Worm (Caenorhabditis elegans) whole organism, L4 larva: ENCODE results near the gene lag-2.

Experiments
- Y48G9A.11 ChIP-seq: fragments of 200-800 bp; sonication (Bioruptor generic); IDR thresholded peaks from 2 replicates; pipeline ENCODE4 v1.3.6; 2022; ENCODE audit warnings: missing genetic modification reagents, missing genetic modification characterization, missing compliant biosample characterization
- Y5F2A.4 ChIP-seq: fragments of 200-800 bp; sonication (Bioruptor generic); optimal IDR thresholded peaks from 2 replicates; lab custom pipeline; 2018; ENCODE audit warnings: mild to moderate bottlenecking, missing genetic modification characterization, missing compliant biosample characterization
- ama-1 ChIP-seq: fragments of 150-350 bp; optimal IDR thresholded peaks from 2 replicates; lab custom pipeline; 2014; ENCODE audit warnings: inconsistent platforms, mixed read lengths
- fkh-10 ChIP-seq: fragments of 150-350 bp; optimal IDR thresholded peaks from 2 replicates; lab custom pipeline; 2014; ENCODE audit warnings: missing biosample characterization, missing genetic modification reagents, missing genetic modification characterization
- nhr-28 ChIP-seq: fragments of 150-350 bp; optimal IDR thresholded peaks from 2 replicates; lab custom pipeline; 2014; ENCODE audit warnings: missing biosample characterization, missing genetic modification characterization
- pha-4 ChIP-seq, 2 experiments: fragments of 150-350 bp in 1 of 2; fragments of 200-800 bp in 1 of 2; sonication (Bioruptor generic) in 1 of 2; IDR thresholded peaks in 1 of 2; optimal IDR thresholded peaks in 1 of 2; 2 replicates each; pipeline versions ENCODE4 v1.3.6 to Lab custom; 2014 to 2022; ENCODE audit warnings: missing genetic modification characterization in 2 of 2, missing genetic modification reagents in 2 of 2, missing biosample characterization in 1 of 2, missing compliant biosample characterization in 1 of 2
- snpc-4 ChIP-seq: fragments of 150-350 bp; optimal IDR thresholded peaks from 2 replicates; lab custom pipeline; 2014; ENCODE audit warnings: missing biosample characterization, missing genetic modification characterization

ce11 chrV:3185855-3186254, 2.3 kb upstream of the lag-2 start:
- TF ChIP-seq Y48G9A.11 (GFP tag; lab: Robert Waterston, UW): no peak
- TF ChIP-seq Y5F2A.4: no peak
- TF ChIP-seq fkh-10 (GFP tag; lab: Kevin White, UChicago): no peak
- TF ChIP-seq ama-1 (lab: Kevin White, UChicago): no peak
- no peak for TF ChIP-seq snpc-4
- no peak for TF ChIP-seq nhr-28 (tag; lab: Kevin White, UChicago)
- peak; percentile 31; the same call in 1 of the 2 replicates for TF ChIP-seq pha-4 (GFP tag; IDR thresholded peaks at IDR 0.05; lab: Robert Waterston, UW)
- TF ChIP-seq pha-4 (tag; optimal IDR thresholded peaks at IDR 0.05; lab: Kevin White, UChicago): no peak
